Fruit fly (Drosophila melanogaster): ENCODE results near the gene tld.
A peak's percentile ranks its signal among the peaks of the same experiment; 100 is the strongest.

Gene tld

dm6 chr3R:24753561-24754027 is 4.1 kb downstream of the tld start, which contains the start of gene asp (continued):
- peak; percentile 35 for TF ChIP-seq Blimp-1 (GFP tag; optimal IDR thresholded peaks at IDR 0.05)
- TF ChIP-seq CG13287 (GFP tag; IDR thresholded peaks at IDR 0.05; ENCODE audit: partially characterized antibody): peak; percentile 89
- 0 out of 2 replicates have a peak, but pooled peaks have one; percentile 11 for TF ChIP-seq Xrp1 (GFP tag; IDR thresholded peaks at IDR 0.05)
- no peak for TF ChIP-seq CG31388 (GFP tag; optimal IDR thresholded peaks at IDR 0.05)
- TF ChIP-seq CG34224 (GFP tag; IDR thresholded peaks at IDR 0.05; ENCODE audit: partially characterized antibody): peak; percentile 86
- peak; percentile 59 for TF ChIP-seq CG9797 (GFP tag; optimal IDR thresholded peaks at IDR 0.05)
- peak; percentile 91 for TF ChIP-seq sens (GFP tag)
- TF ChIP-seq CG4730 (GFP tag; IDR thresholded peaks at IDR 0.05): no peak
- peak; percentile 27 for TF ChIP-seq Chrac-16 (GFP tag; optimal IDR thresholded peaks at IDR 0.05)
- peak; percentile 80 for TF ChIP-seq Bgb (GFP tag; IDR thresholded peaks at IDR 0.05; ENCODE audit: partially characterized antibody)
- TF ChIP-seq Doc3 (GFP tag; IDR thresholded peaks at IDR 0.05; ENCODE audit: partially characterized antibody): peak; percentile 84
- TF ChIP-seq nerfin-2 (GFP tag; IDR thresholded peaks at IDR 0.05; ENCODE audit: partially characterized antibody): peak; percentile 87
- TF ChIP-seq vnd (GFP tag; IDR thresholded peaks at IDR 0.05; ENCODE audit: partially characterized antibody): peak; percentile 85
- TF ChIP-seq vvl (GFP tag; IDR thresholded peaks at IDR 0.05): 0 out of 2 replicates have a peak, but pooled peaks have one; percentile 13
- TF ChIP-seq CG14710 (tag; optimal IDR thresholded peaks at IDR 0.05): peak; percentile 73
- peak; percentile 47 for TF ChIP-seq tin (GFP tag; optimal IDR thresholded peaks at IDR 0.05)
- peak; percentile 24 for TF ChIP-seq ems (GFP tag; optimal IDR thresholded peaks at IDR 0.05)
- TF ChIP-seq ind (GFP tag; optimal IDR thresholded peaks at IDR 0.05): peak; percentile 5
- TF ChIP-seq hb (GFP tag; IDR thresholded peaks at IDR 0.05; ENCODE audit: partially characterized antibody): peak; percentile 84
- peak; percentile 80 for TF ChIP-seq ssp (GFP tag; IDR thresholded peaks at IDR 0.05)
- TF ChIP-seq bigmax (GFP tag; optimal IDR thresholded peaks at IDR 0.05): peak; percentile 65
- no peak for TF ChIP-seq ken (GFP tag; IDR thresholded peaks at IDR 0.05)
- TF ChIP-seq Sin3A (optimal IDR thresholded peaks at IDR 0.05): peak; percentile 27
- TF ChIP-seq hbn (GFP tag; IDR thresholded peaks at IDR 0.05; ENCODE audit: partially characterized antibody): peak; percentile 82

DNA sequence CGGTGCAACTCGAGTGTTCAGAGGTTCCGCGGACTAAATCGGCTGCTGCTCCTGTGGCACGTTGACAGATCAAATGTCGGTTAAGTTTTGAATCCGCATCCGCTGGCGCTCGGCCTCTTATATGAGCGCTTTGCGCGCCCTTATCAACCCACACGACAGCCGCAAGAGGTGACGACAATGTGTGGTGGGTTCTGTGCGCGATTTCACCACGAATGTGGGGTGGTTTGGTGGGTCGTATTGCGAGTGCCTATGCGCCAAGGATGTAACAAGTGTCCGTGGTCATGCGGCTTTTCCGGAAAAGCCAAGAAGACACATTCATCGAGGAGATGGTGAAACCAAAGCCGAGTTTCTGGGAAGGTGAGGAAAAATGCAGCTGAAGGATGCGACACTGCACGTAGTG is 15.4 kb downstream of the tld start, which contains the start of gene AstA:
Gene AstA (minus strand): TSS at position 101 of the 400 bp plus-strand sequence.
- TF ChIP-seq Ets65A (GFP tag): peak; percentile 43
- TF ChIP-seq hb (GFP tag; IDR thresholded peaks at IDR 0.05; ENCODE audit: partially characterized antibody): no peak
- no peak for TF ChIP-seq chif (GFP tag; optimal IDR thresholded peaks at IDR 0.05)

DNA sequence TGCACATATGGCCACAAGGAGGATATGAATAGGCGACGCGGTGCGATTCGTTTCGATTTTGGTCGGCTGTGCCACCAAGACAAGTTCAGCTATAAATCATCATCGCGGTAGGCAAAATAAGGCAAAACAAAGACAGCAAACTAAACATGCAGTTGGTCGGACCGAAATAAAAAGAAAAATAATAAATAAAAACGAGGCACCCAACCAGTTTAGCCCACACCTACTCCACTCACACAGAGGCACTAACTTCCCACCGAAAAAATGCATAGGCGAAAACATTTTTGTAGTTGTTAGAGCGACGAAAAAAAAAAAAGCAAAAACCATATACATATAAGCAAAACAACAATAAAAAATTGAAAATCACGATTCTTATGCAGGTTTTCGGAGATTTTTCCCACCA is 17.2 kb downstream of the tld start:
- TF ChIP-seq sisA (GFP tag; IDR thresholded peaks at IDR 0.05) (no peak), sr (GFP tag; IDR thresholded peaks at IDR 0.05) (0 out of 3 replicates have a peak, but pooled peaks have one; percentile 28), Rfx (GFP tag; IDR thresholded peaks at IDR 0.05) (no peak), Drgx (GFP tag; IDR thresholded peaks at IDR 0.05) (peak; percentile 47; the same call in 1 of the 2 replicates)

dm6 chr3R:24767667-24768340 is 18.3 kb downstream of the tld start:
- TF ChIP-seq CG30431 (GFP tag; optimal IDR thresholded peaks at IDR 0.05): no peak
- no peak for TF ChIP-seq p53 (GFP tag; optimal IDR thresholded peaks at IDR 0.05)
- TF ChIP-seq CG9609 (GFP tag; optimal IDR thresholded peaks at IDR 0.05): no peak
- TF ChIP-seq Ssrp (tag; optimal IDR thresholded peaks at IDR 0.05): no peak
- peak; percentile 47 for TF ChIP-seq CG6254 (GFP tag; optimal IDR thresholded peaks at IDR 0.05)
- no peak for TF ChIP-seq Ptx1 (GFP tag; IDR thresholded peaks at IDR 0.05)
- TF ChIP-seq PHDP (tag; optimal IDR thresholded peaks at IDR 0.05): no peak
- TF ChIP-seq Ets97D (GFP tag; optimal IDR thresholded peaks at IDR 0.05): no peak
- peak; percentile 56 for TF ChIP-seq CG2202 (tag; optimal IDR thresholded peaks at IDR 0.05)
- no peak for TF ChIP-seq fd102C (GFP tag; optimal IDR thresholded peaks at IDR 0.05)
- TF ChIP-seq pita (GFP tag; optimal IDR thresholded peaks at IDR 0.05): no peak
- TF ChIP-seq vvl (GFP tag; IDR thresholded peaks at IDR 0.05): no peak
- no peak for TF ChIP-seq knrl (GFP tag; IDR thresholded peaks at IDR 0.05; ENCODE audit: partially characterized antibody)
- no peak for TF ChIP-seq pnt (GFP tag; optimal IDR thresholded peaks at IDR 0.05)
- TF ChIP-seq Side (GFP tag; optimal IDR thresholded peaks at IDR 0.05): no peak
- no peak for TF ChIP-seq CHES-1-like (GFP tag; optimal IDR thresholded peaks at IDR 0.05)
- no peak for TF ChIP-seq toy (GFP tag; IDR thresholded peaks at IDR 0.05)

All from whole organism, embryonic.